Worm (Caenorhabditis elegans): ENCODE results near the gene pqm-1.

pqm-1 gene

ce11 chrII:11132542-11132941 is 19.9 kb downstream of the pqm-1 start, which contains the start of gene F40F8.11 (continued):
- no peak for TF ChIP-seq mbf-1 (tag; optimal IDR thresholded peaks at IDR 0.05)
- no peak for TF ChIP-seq nhr-11 (tag; optimal IDR thresholded peaks at IDR 0.05)
- TF ChIP-seq R02D3.7 (tag; optimal IDR thresholded peaks at IDR 0.05), result no peak
- no peak for TF ChIP-seq peb-1 (tag; optimal IDR thresholded peaks at IDR 0.05)

- TF ChIP-seq aly-2 (tag; optimal IDR thresholded peaks at IDR 0.05) (no peak), fos-1 (tag; optimal IDR thresholded peaks at IDR 0.05) (no peak), nhr-10 (tag; optimal IDR thresholded peaks at IDR 0.05) (no peak), peb-1 (tag; optimal IDR thresholded peaks at IDR 0.05) (no peak), nhr-237 (tag; optimal IDR thresholded peaks at IDR 0.05) (no peak), ztf-4 (tag; optimal IDR thresholded peaks at IDR 0.05) (no peak), elt-1 (tag; optimal IDR thresholded peaks at IDR 0.05) (no peak), blmp-1 (tag; optimal IDR thresholded peaks at IDR 0.05; ENCODE audit: insufficient read depth) (no peak), Y55F3AM.14 (GFP tag; optimal IDR thresholded peaks at IDR 0.05) (no peak), ama-1 (optimal IDR thresholded peaks at IDR 0.05) (no peak), F13H6.1 (tag; optimal IDR thresholded peaks at IDR 0.05) (no peak), ztf-11 (tag; optimal IDR thresholded peaks at IDR 0.05) (no peak), ztf-1 (GFP tag; conservative IDR thresholded peaks at IDR 0.05) (no peak), ceh-16 (tag; optimal IDR thresholded peaks at IDR 0.05) (no peak), snpc-4 (tag; optimal IDR thresholded peaks at IDR 0.05) (no peak), nhr-77 (tag; optimal IDR thresholded peaks at IDR 0.05) (no peak), nhr-12 (tag; optimal IDR thresholded peaks at IDR 0.05) (no peak), nhr-6 (tag; optimal IDR thresholded peaks at IDR 0.05) (no peak)
Measured at ce11 chrII:11129517-11129916, 22.9 kb downstream of the pqm-1 start, which contains the start of gene F40F8.12. Gene F40F8.12 (plus strand): TSS chrII:11129817.

- TF ChIP-seq unc-62 (GFP tag; optimal IDR thresholded peaks at IDR 0.05) (no peak), unc-55 (GFP tag; optimal IDR thresholded peaks at IDR 0.05) (no peak), sem-4 (tag; optimal IDR thresholded peaks at IDR 0.05) (no peak), gmeb-1 (tag; optimal IDR thresholded peaks at IDR 0.05) (no peak), ama-1 (optimal IDR thresholded peaks at IDR 0.05) (no peak), elt-1 (tag; optimal IDR thresholded peaks at IDR 0.05) (no peak), alr-1 (tag; optimal IDR thresholded peaks at IDR 0.05) (no peak), nhr-12 (tag; optimal IDR thresholded peaks at IDR 0.05) (no peak), nhr-21 (tag; optimal IDR thresholded peaks at IDR 0.05) (no peak), nhr-11 (tag; optimal IDR thresholded peaks at IDR 0.05) (no peak), skn-1 (tag; optimal IDR thresholded peaks at IDR 0.05) (no peak), lin-11 (tag; optimal IDR thresholded peaks at IDR 0.05) (no peak), ztf-11 (tag; optimal IDR thresholded peaks at IDR 0.05) (no peak), crh-2 (tag; optimal IDR thresholded peaks at IDR 0.05) (no peak), mdl-1 (tag; optimal IDR thresholded peaks at IDR 0.05) (no peak), nhr-25 (tag; optimal IDR thresholded peaks at IDR 0.05) (no peak), sma-3 (GFP tag; optimal IDR thresholded peaks at IDR 0.05) (no peak), nhr-77 (tag; optimal IDR thresholded peaks at IDR 0.05) (no peak), elt-3 (tag; optimal IDR thresholded peaks at IDR 0.05) (no peak), ztf-4 (tag; optimal IDR thresholded peaks at IDR 0.05) (no peak)
Measured at ce11 chrII:11128989-11129388, 23.4 kb downstream of the pqm-1 start, which contains the start of gene F40F8.3. Gene F40F8.3 (plus strand): TSS chrII:11129289.

ce11 chrII:11127364-11127763 is 25.0 kb downstream of the pqm-1 start, which contains the start of gene F40F8.1:
Gene F40F8.1 (plus strand): TSS chrII:11127664.
- TF ChIP-seq ztf-1 (GFP tag; conservative IDR thresholded peaks at IDR 0.05), result no peak
- TF ChIP-seq nhr-10 (tag; optimal IDR thresholded peaks at IDR 0.05), result no peak
- TF ChIP-seq mab-5 (tag; optimal IDR thresholded peaks at IDR 0.05), result no peak
- TF ChIP-seq crh-2 (tag; optimal IDR thresholded peaks at IDR 0.05), result no peak
- no peak for TF ChIP-seq ceh-16 (tag; optimal IDR thresholded peaks at IDR 0.05)
- TF ChIP-seq aly-2 (tag; optimal IDR thresholded peaks at IDR 0.05), result no peak
- no peak for TF ChIP-seq C34F6.9 (tag; optimal IDR thresholded peaks at IDR 0.05)
- no peak for TF ChIP-seq blmp-1 (tag; optimal IDR thresholded peaks at IDR 0.05; ENCODE audit: insufficient read depth)
- no peak for TF ChIP-seq nhr-129 (tag; optimal IDR thresholded peaks at IDR 0.05)
- TF ChIP-seq unc-39 (tag; optimal IDR thresholded peaks at IDR 0.05), result no peak
- TF ChIP-seq unc-62 (GFP tag; optimal IDR thresholded peaks at IDR 0.05), result no peak
- TF ChIP-seq lin-39 (tag; optimal IDR thresholded peaks at IDR 0.05), result no peak
- no peak for TF ChIP-seq dmd-4 (tag; optimal IDR thresholded peaks at IDR 0.05)
